Worm (Caenorhabditis elegans) whole organism, early embryonic: ENCODE measurements around the gene H12D21.10.

Source experiments
- B0310.2 ChIP-seq: sonication (generic microtip); optimal IDR thresholded peaks from 2 replicates; lab custom pipeline; 2016; ENCODE audit warnings: mild to moderate bottlenecking, missing genetic modification characterization, missing compliant biosample characterization
- F13C5.2 ChIP-seq: sonication (generic microtip); optimal IDR thresholded peaks from 2 replicates; lab custom pipeline; 2017; ENCODE audit warnings: mild to moderate bottlenecking, missing genetic modification characterization, inconsistent platforms, missing compliant biosample characterization
- aly-1 ChIP-seq: sonication (generic microtip); optimal IDR thresholded peaks from 2 replicates; lab custom pipeline; 2016; ENCODE audit warnings: missing genetic modification characterization, missing compliant biosample characterization
- ama-1 ChIP-seq: fragments of 150-350 bp; optimal IDR thresholded peaks from 2 replicates; lab custom pipeline; 2014
- ceh-13 ChIP-seq: fragments of 200-800 bp; sonication (Bioruptor generic); optimal IDR thresholded peaks from 2 replicates; lab custom pipeline; 2018; ENCODE audit warnings: mild to moderate bottlenecking, missing genetic modification characterization, missing compliant biosample characterization
- ceh-36 ChIP-seq: sonication (generic microtip); optimal IDR thresholded peaks from 2 replicates; lab custom pipeline; 2016; ENCODE audit warnings: missing genetic modification characterization, inconsistent platforms, missing compliant biosample characterization
- ets-7 ChIP-seq: sonication (generic microtip); optimal IDR thresholded peaks from 2 replicates; lab custom pipeline; 2016; ENCODE audit warnings: missing genotype, missing genetic modification characterization, missing compliant biosample characterization
- flt-1 ChIP-seq: fragments of 200-800 bp; sonication (Bioruptor generic); IDR thresholded peaks from 2 replicates; pipeline ENCODE4 v1.3.6; 2022; ENCODE audit warnings: missing genetic modification characterization, missing compliant biosample characterization
- hmbx-1 ChIP-seq: sonication (generic microtip); optimal IDR thresholded peaks from 2 replicates; lab custom pipeline; 2016; ENCODE audit warnings: mild to moderate bottlenecking, missing genetic modification characterization, missing compliant biosample characterization
- hmg-4 ChIP-seq: fragments of 200-800 bp; sonication (Bioruptor generic); optimal IDR thresholded peaks from 2 replicates; lab custom pipeline; 2018; ENCODE audit warnings: mild to moderate bottlenecking, missing genetic modification characterization, missing compliant biosample characterization
- hnd-1 ChIP-seq: sonication (generic microtip); optimal IDR thresholded peaks from 2 replicates; lab custom pipeline; 2016; ENCODE audit warnings: missing genetic modification characterization, missing compliant biosample characterization
- pes-1 ChIP-seq: fragments of 200-800 bp; sonication (Bioruptor generic); IDR thresholded peaks from 2 replicates; pipeline ENCODE4 v1.3.6; 2022; ENCODE audit warnings: missing genetic modification reagents, missing genetic modification characterization, missing compliant biosample characterization
- scrt-1 ChIP-seq: fragments of 200-800 bp; sonication (Bioruptor generic); IDR thresholded peaks from 2 replicates; pipeline ENCODE4 v1.3.6; 2022; ENCODE audit warnings: missing genetic modification characterization, missing compliant biosample characterization
- sea-1 ChIP-seq: fragments of 200-800 bp; sonication (Bioruptor generic); conservative IDR thresholded peaks from 2 replicates; pipeline ENCODE4 v1.3.6; 2022; ENCODE audit warnings: missing genetic modification characterization, missing compliant biosample characterization
- tbx-11 ChIP-seq: fragments of 200-800 bp; sonication (Bioruptor generic); IDR thresholded peaks from 2 replicates; pipeline ENCODE4 v1.3.6; 2022; ENCODE audit warnings: missing genetic modification characterization, missing compliant biosample characterization
- tbx-37 ChIP-seq: fragments of 200-800 bp; sonication (Bioruptor generic); conservative IDR thresholded peaks from 2 replicates; pipeline ENCODE4 v1.3.6; 2022; ENCODE audit warnings: missing genetic modification reagents, missing genetic modification characterization, missing compliant biosample characterization
- tra-4 ChIP-seq: sonication (generic microtip); optimal IDR thresholded peaks from 2 replicates; lab custom pipeline; 2017; ENCODE audit warnings: missing genetic modification characterization, missing compliant biosample characterization

The H12D21.10 gene

DNA sequence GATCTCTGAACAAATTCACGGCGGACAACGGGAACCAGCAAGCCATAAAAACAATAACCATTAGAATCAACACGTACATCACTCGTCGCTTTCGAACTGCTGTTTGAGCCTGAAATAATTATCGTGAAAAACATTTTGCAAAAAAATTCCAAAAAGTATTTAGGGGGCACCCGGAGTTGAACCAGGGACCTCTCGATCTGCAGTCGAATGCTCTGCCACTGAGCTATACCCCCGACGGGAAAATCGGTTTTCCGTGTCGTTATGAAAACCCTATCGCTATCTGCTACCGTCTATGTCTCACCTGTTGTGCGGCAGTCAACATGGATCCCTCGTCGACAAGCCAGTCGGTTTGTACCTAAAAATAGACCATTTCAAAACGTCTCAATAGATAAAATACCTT is 44.0 kb upstream of the H12D21.10 start:
- TF ChIP-seq pes-1 = peak; percentile 86
- peak; percentile 56 for TF ChIP-seq tbx-37 (GFP tag; lab: Robert Waterston, UW)
- TF ChIP-seq aly-1 (tag; lab: Kevin White, UChicago) = peak; percentile 24
- TF ChIP-seq ceh-36 (tag; lab: Kevin White, UChicago) = peak; percentile 65
- TF ChIP-seq scrt-1 (GFP tag; lab: Robert Waterston, UW) = peak; percentile 87
- TF ChIP-seq ama-1 (lab: Kevin White, UChicago) = no peak
- no peak for TF ChIP-seq ets-7 (tag; lab: Kevin White, UChicago)
- peak; percentile 72 for TF ChIP-seq sea-1 (GFP tag; lab: Robert Waterston, UW)
- peak; percentile 39 for TF ChIP-seq hmbx-1
- TF ChIP-seq tbx-11 = peak; percentile 72
- TF ChIP-seq flt-1 (GFP tag; lab: Robert Waterston, UW) = peak; percentile 86
- peak; percentile 32 for TF ChIP-seq hnd-1 (tag; lab: Kevin White, UChicago)
- peak; percentile 38 for TF ChIP-seq B0310.2 (tag; lab: Kevin White, UChicago)
- TF ChIP-seq ceh-13 (GFP tag; lab: Kevin White, UChicago) = peak; percentile 62
- peak; percentile 27 for TF ChIP-seq tra-4 (tag; lab: Kevin White, UChicago)
- TF ChIP-seq F13C5.2 (tag; lab: Kevin White, UChicago) = peak; percentile 56
- peak; percentile 72 for TF ChIP-seq hmg-4

DNA sequence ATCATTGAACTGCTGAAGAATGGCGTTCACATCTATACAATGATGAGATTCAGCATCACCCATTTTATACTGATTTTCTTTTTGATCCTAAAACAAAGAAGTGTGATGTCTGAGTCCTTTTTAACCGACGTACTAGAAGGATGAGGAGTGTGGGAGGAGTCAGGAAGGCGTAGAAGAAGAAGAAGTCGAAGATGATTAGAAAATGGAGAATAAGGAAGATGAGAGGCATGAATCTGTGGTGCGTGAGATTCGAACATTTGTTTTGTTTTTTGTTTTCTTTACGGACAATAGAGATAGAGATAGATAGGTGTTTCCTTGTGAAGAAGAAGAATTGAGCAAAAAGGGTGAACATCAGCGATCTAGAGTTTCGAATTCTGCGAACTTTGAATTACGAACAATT is 41.1 kb upstream of the H12D21.10 start, which contains the start of gene npr-13:
npr-13 (minus strand) TSS at position 101 of the 400 bp plus-strand sequence.
- TF ChIP-seq B0310.2 (tag; lab: Kevin White, UChicago) = no peak
- no peak for TF ChIP-seq flt-1 (GFP tag; lab: Robert Waterston, UW)
- no peak for TF ChIP-seq sea-1 (GFP tag; lab: Robert Waterston, UW)
- no peak for TF ChIP-seq tra-4 (tag; lab: Kevin White, UChicago)
- no peak for TF ChIP-seq pes-1
- no peak for TF ChIP-seq aly-1 (tag; lab: Kevin White, UChicago)
- no peak for TF ChIP-seq tbx-11
- no peak for TF ChIP-seq ama-1 (lab: Kevin White, UChicago)
- TF ChIP-seq hmg-4 = no peak
- TF ChIP-seq tbx-37 (GFP tag; lab: Robert Waterston, UW) = no peak
- no peak for TF ChIP-seq hmbx-1
- TF ChIP-seq scrt-1 (GFP tag; lab: Robert Waterston, UW) = no peak
- TF ChIP-seq ceh-36 (tag; lab: Kevin White, UChicago) = no peak
- TF ChIP-seq ets-7 (tag; lab: Kevin White, UChicago) = no peak
- no peak for TF ChIP-seq hnd-1 (tag; lab: Kevin White, UChicago)
- TF ChIP-seq F13C5.2 (tag; lab: Kevin White, UChicago) = no peak
- no peak for TF ChIP-seq ceh-13 (GFP tag; lab: Kevin White, UChicago)

DNA sequence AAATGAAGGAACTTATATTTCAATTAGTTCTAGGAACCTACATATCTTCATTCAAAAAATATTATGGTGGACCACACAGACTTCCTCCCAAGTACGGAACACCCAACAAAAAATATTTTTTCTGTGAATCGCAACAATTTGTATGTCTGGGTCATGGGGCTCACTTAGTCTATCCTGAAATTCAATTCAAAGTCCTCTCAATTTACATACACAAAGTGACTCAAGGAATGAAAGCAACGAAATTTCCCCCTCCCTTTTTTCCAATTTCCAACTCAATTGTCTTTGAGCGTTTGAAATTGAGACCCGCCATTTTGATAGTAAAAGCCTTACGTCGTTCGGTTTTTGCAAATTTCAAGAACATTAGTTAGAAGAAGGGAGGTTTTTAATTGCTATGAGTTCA is 40.2 kb upstream of the H12D21.10 start:
- no peak for TF ChIP-seq ets-7 (tag; lab: Kevin White, UChicago)
- no peak for TF ChIP-seq tra-4 (tag; lab: Kevin White, UChicago)
- no peak for TF ChIP-seq ceh-36 (tag; lab: Kevin White, UChicago)
- no peak for TF ChIP-seq pes-1
- no peak for TF ChIP-seq tbx-11
- no peak for TF ChIP-seq sea-1 (GFP tag; lab: Robert Waterston, UW)
- no peak for TF ChIP-seq aly-1 (tag; lab: Kevin White, UChicago)
- no peak for TF ChIP-seq hmg-4
- no peak for TF ChIP-seq B0310.2 (tag; lab: Kevin White, UChicago)
- no peak for TF ChIP-seq scrt-1 (GFP tag; lab: Robert Waterston, UW)
- TF ChIP-seq F13C5.2 (tag; lab: Kevin White, UChicago) = no peak
- TF ChIP-seq flt-1 (GFP tag; lab: Robert Waterston, UW) = no peak
- no peak for TF ChIP-seq ama-1 (lab: Kevin White, UChicago)
- TF ChIP-seq ceh-13 (GFP tag; lab: Kevin White, UChicago) = no peak
- TF ChIP-seq hmbx-1 = no peak
- no peak for TF ChIP-seq tbx-37 (GFP tag; lab: Robert Waterston, UW)
- no peak for TF ChIP-seq hnd-1 (tag; lab: Kevin White, UChicago)

DNA sequence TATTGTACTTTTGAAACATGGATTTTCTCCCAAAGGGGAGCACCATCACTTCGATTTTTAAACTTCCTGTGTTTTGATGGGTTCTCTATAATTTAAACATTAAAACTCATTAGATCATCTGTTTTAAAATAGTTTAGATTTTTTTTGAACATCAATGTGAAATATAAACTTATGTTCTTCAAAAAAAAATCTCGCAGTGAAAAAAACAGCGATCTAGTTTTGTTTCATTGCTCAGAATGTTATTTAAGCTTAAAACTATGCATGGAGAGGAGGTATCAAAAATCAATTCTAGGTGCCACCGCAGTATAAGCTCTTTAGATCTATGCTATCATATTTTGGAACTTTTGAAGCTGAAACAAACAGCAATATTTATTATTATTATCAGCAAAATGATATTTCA is 31.4 kb upstream of the H12D21.10 start, which contains the start of gene gcy-14:
gcy-14 (minus strand) TSS at position 101 of the 400 bp plus-strand sequence.
- TF ChIP-seq scrt-1 (GFP tag; lab: Robert Waterston, UW) (no peak), hnd-1 (tag; lab: Kevin White, UChicago) (no peak), F13C5.2 (tag; lab: Kevin White, UChicago) (no peak), tra-4 (tag; lab: Kevin White, UChicago) (no peak), hmg-4 (no peak), flt-1 (GFP tag; lab: Robert Waterston, UW) (no peak), B0310.2 (tag; lab: Kevin White, UChicago) (no peak), sea-1 (GFP tag; lab: Robert Waterston, UW) (no peak), tbx-11 (no peak), ets-7 (tag; lab: Kevin White, UChicago) (no peak), hmbx-1 (no peak), tbx-37 (GFP tag; lab: Robert Waterston, UW) (no peak), ceh-13 (GFP tag; lab: Kevin White, UChicago) (no peak)

DNA sequence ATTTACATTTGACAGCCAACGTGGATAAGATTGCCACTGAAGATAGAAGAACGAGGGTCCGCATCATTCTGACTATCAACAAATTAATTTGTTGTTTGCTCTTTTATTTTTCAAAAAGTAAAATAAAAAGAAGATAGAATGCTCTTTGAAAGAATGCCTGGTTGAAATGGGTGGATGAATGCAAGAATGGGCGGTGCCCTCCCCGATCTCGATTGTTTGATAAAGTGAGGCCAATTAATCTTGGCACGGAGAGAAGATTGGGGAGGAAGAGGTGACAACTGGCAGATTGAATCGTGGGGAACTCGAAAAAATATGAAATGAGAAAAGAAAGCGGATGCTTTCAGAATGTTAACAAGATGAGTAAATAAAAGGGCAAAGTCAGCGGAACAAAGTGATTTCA is 28.2 kb upstream of the H12D21.10 start, which contains the start of gene ZC412.3:
ZC412.3 (minus strand) TSS at position 183 of the 400 bp plus-strand sequence.
- TF ChIP-seq tbx-37 (GFP tag; lab: Robert Waterston, UW) (no peak), ama-1 (lab: Kevin White, UChicago) (no peak), sea-1 (GFP tag; lab: Robert Waterston, UW) (no peak), ets-7 (tag; lab: Kevin White, UChicago) (no peak), hmg-4 (no peak), flt-1 (GFP tag; lab: Robert Waterston, UW) (no peak), hnd-1 (tag; lab: Kevin White, UChicago) (no peak), scrt-1 (GFP tag; lab: Robert Waterston, UW) (no peak), hmbx-1 (no peak), tra-4 (tag; lab: Kevin White, UChicago) (no peak), aly-1 (tag; lab: Kevin White, UChicago) (no peak), F13C5.2 (tag; lab: Kevin White, UChicago) (no peak), ceh-13 (GFP tag; lab: Kevin White, UChicago) (no peak)

DNA sequence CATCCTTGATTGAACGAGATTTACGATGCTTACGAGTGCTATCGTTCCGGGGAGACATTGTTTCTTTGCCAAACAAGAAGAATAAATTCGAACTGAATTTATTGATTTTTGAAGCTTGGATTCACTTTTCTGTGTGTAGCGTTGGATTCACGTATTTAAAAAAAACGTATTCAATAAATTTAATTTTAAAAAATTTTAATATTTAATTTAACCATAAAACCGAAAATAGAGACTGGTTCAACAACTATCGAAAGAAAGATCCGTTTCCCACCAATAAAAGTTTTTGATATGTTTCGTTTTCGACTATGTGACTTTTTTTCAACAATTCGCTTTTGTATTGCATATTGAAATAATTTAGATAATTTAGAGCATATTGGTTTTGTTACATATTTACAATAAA is 24.2 kb upstream of the H12D21.10 start, which contains the start of gene ZC412.5:
ZC412.5 (minus strand) TSS at position 101 of the 400 bp plus-strand sequence.
- TF ChIP-seq hmg-4 (no peak), flt-1 (GFP tag; lab: Robert Waterston, UW) (no peak), F13C5.2 (tag; lab: Kevin White, UChicago) (no peak), tbx-37 (GFP tag; lab: Robert Waterston, UW) (no peak), ceh-36 (tag; lab: Kevin White, UChicago) (no peak), sea-1 (GFP tag; lab: Robert Waterston, UW) (no peak), ceh-13 (GFP tag; lab: Kevin White, UChicago) (no peak), hnd-1 (tag; lab: Kevin White, UChicago) (no peak), pes-1 (no peak), ama-1 (lab: Kevin White, UChicago) (no peak), ets-7 (tag; lab: Kevin White, UChicago) (no peak)
